Worm (Caenorhabditis elegans) whole organism, early embryonic: ENCODE measurements around the gene sra-39.

Source experiments
- B0310.2 ChIP-seq: sonication (generic microtip); optimal IDR thresholded peaks from 2 replicates; lab custom pipeline; 2016; ENCODE audit warnings: mild to moderate bottlenecking, missing genetic modification characterization, missing compliant biosample characterization
- F13C5.2 ChIP-seq: sonication (generic microtip); optimal IDR thresholded peaks from 2 replicates; lab custom pipeline; 2017; ENCODE audit warnings: mild to moderate bottlenecking, missing genetic modification characterization, inconsistent platforms, missing compliant biosample characterization
- ama-1 ChIP-seq: fragments of 150-350 bp; optimal IDR thresholded peaks from 2 replicates; lab custom pipeline; 2014
- ceh-13 ChIP-seq: fragments of 200-800 bp; sonication (Bioruptor generic); optimal IDR thresholded peaks from 2 replicates; lab custom pipeline; 2018; ENCODE audit warnings: mild to moderate bottlenecking, missing genetic modification characterization, missing compliant biosample characterization
- ceh-36 ChIP-seq: sonication (generic microtip); optimal IDR thresholded peaks from 2 replicates; lab custom pipeline; 2016; ENCODE audit warnings: missing genetic modification characterization, inconsistent platforms, missing compliant biosample characterization
- flt-1 ChIP-seq: fragments of 200-800 bp; sonication (Bioruptor generic); IDR thresholded peaks from 2 replicates; pipeline ENCODE4 v1.3.6; 2022; ENCODE audit warnings: missing genetic modification characterization, missing compliant biosample characterization
- hmbx-1 ChIP-seq: sonication (generic microtip); optimal IDR thresholded peaks from 2 replicates; lab custom pipeline; 2016; ENCODE audit warnings: mild to moderate bottlenecking, missing genetic modification characterization, missing compliant biosample characterization
- hmg-4 ChIP-seq: fragments of 200-800 bp; sonication (Bioruptor generic); optimal IDR thresholded peaks from 2 replicates; lab custom pipeline; 2018; ENCODE audit warnings: mild to moderate bottlenecking, missing genetic modification characterization, missing compliant biosample characterization
- hnd-1 ChIP-seq: sonication (generic microtip); optimal IDR thresholded peaks from 2 replicates; lab custom pipeline; 2016; ENCODE audit warnings: missing genetic modification characterization, missing compliant biosample characterization
- tbx-11 ChIP-seq: fragments of 200-800 bp; sonication (Bioruptor generic); IDR thresholded peaks from 2 replicates; pipeline ENCODE4 v1.3.6; 2022; ENCODE audit warnings: missing genetic modification characterization, missing compliant biosample characterization
- tbx-37 ChIP-seq: fragments of 200-800 bp; sonication (Bioruptor generic); conservative IDR thresholded peaks from 2 replicates; pipeline ENCODE4 v1.3.6; 2022; ENCODE audit warnings: missing genetic modification reagents, missing genetic modification characterization, missing compliant biosample characterization
- tra-4 ChIP-seq: sonication (generic microtip); optimal IDR thresholded peaks from 2 replicates; lab custom pipeline; 2017; ENCODE audit warnings: missing genetic modification characterization, missing compliant biosample characterization

- no peak for TF ChIP-seq ama-1 (lab: Kevin White, UChicago)
- no peak for TF ChIP-seq ceh-13
- no peak for TF ChIP-seq F13C5.2 (tag; lab: Kevin White, UChicago)
- TF ChIP-seq hmg-4 (GFP tag; lab: Kevin White, UChicago) = no peak
- TF ChIP-seq hnd-1 (tag; lab: Kevin White, UChicago) = no peak
- no peak for TF ChIP-seq flt-1 (GFP tag; lab: Robert Waterston, UW)
- no peak for TF ChIP-seq tbx-37 (GFP tag; lab: Robert Waterston, UW)
- TF ChIP-seq ceh-36 (tag; lab: Kevin White, UChicago) = no peak
- no peak for TF ChIP-seq B0310.2 (tag; lab: Kevin White, UChicago)
- TF ChIP-seq hmbx-1 (tag; lab: Kevin White, UChicago) = no peak
- no peak for TF ChIP-seq tra-4 (tag; lab: Kevin White, UChicago)
- no peak for TF ChIP-seq tbx-11 (GFP tag; lab: Robert Waterston, UW)
These were observed 47.3 kb downstream of the sra-39 start for ce11 chrX:13855928-13856327.
